Fruit fly (Drosophila melanogaster) whole organism, wandering third instar larva: ENCODE results near the gene CG34125.

ENCODE experiments used
- CG9705 ChIP-seq: fragments of 200-800 bp; sonication (Bioruptor generic); optimal IDR thresholded peaks from 2 replicates; lab custom pipeline; 2018; ENCODE audit warnings: missing biosample characterization, mild to moderate bottlenecking, missing genetic modification characterization
- CrebA ChIP-seq: fragments of 200-800 bp; sonication (Bioruptor generic); optimal IDR thresholded peaks from 2 replicates; lab custom pipeline; 2016; ENCODE audit warnings: missing biosample characterization, mild to moderate bottlenecking, missing genetic modification characterization, borderline replicate concordance
- dsf ChIP-seq: sonication (Bioruptor generic); optimal IDR thresholded peaks from 2 replicates; lab custom pipeline; 2016; ENCODE audit warnings: missing biosample characterization, missing genetic modification characterization, borderline replicate concordance
- ey ChIP-seq: fragments of 200-800 bp; sonication (Bioruptor generic); optimal IDR thresholded peaks from 2 replicates; lab custom pipeline; 2016; ENCODE audit warnings: missing biosample characterization, missing genetic modification characterization
- h ChIP-seq: fragments of 200-800 bp; sonication (Bioruptor generic); optimal IDR thresholded peaks from 3 replicates; lab custom pipeline; 2016; ENCODE audit warnings: missing biosample characterization, mild to moderate bottlenecking, missing genetic modification characterization
- psq ChIP-seq: fragments of 200-800 bp; sonication (Bioruptor generic); optimal IDR thresholded peaks from 3 replicates; lab custom pipeline; 2017; ENCODE audit warnings: missing biosample characterization, mild to moderate bottlenecking, missing genetic modification characterization, moderate library complexity
- rgr ChIP-seq: fragments of 200-800 bp; sonication (Bioruptor generic); optimal IDR thresholded peaks from 3 replicates; lab custom pipeline; 2016; ENCODE audit warnings: missing biosample characterization, mild to moderate bottlenecking, missing genetic modification characterization
- usp ChIP-seq: fragments of >200 bp; optimal IDR thresholded peaks from 2 replicates; lab custom pipeline; 2017; ENCODE audit warnings: missing biosample characterization, missing genetic modification characterization

DNA sequence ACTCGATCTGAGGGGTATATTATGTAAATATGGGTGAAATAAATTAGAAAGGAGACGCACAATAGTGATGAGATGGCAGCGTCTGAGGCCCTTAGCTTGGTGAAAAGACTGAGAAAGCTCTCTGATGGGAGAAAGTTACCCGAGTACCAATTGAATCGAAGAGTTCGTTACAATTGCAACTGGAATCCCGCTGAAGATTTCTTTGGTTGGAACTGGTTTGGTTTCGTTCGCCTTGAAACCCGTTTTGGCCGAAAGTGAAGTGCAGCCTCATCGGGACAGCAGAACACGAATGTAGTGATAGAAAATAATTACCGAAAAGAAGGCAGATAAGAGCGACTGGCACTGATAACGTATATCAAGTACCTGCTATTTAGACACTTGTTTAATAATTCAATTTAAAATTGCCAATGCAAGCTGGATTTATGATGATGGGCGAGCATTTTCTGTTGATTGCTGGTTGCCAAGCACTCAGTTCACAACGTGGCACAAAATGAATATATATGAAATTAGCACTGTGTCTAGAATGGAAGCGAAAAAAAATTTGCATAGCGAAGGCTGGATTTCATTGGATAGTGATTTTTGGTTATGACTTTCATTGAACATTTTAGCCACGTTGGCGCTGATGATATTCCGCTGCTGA, 30.9 kb downstream of the CG34125 start:
- no peak for TF ChIP-seq CrebA (GFP tag; lab: Kevin White, UChicago)
- no peak for TF ChIP-seq ey (GFP tag; lab: Kevin White, UChicago)
- no peak for TF ChIP-seq usp (GFP tag; lab: Kevin White, UChicago)
- no peak for TF ChIP-seq h (GFP tag; lab: Kevin White, UChicago)
- no peak for TF ChIP-seq dsf (GFP tag; lab: Kevin White, UChicago)
- no peak for TF ChIP-seq rgr
- TF ChIP-seq CG9705 = no peak
- TF ChIP-seq psq (GFP tag; lab: Kevin White, UChicago) = no peak
